Fruit fly (Drosophila melanogaster) Kc167 (cell line): Measurements from ENCODE around the gene CG13705.

Source experiments
- Myc ChIP-seq: fragments of >200 bp; optimal IDR thresholded peaks from 2 replicates; lab custom pipeline; 2017; ENCODE audit warnings: missing external identifiers
- Sin3A ChIP-seq: fragments of >200 bp; optimal IDR thresholded peaks from 2 replicates; lab custom pipeline; 2018; ENCODE audit warnings: missing external identifiers
- h ChIP-seq: fragments of >200 bp; optimal IDR thresholded peaks from 3 replicates; lab custom pipeline; 2018; ENCODE audit warnings: missing external identifiers
- insv ChIP-seq: fragments of >200 bp; optimal IDR thresholded peaks from 3 replicates; lab custom pipeline; 2018; ENCODE audit warnings: missing external identifiers
- psq ChIP-seq: fragments of >200 bp; optimal IDR thresholded peaks from 2 replicates; lab custom pipeline; 2017; ENCODE audit warnings: missing external identifiers
- ttk ChIP-seq: sonication (Bioruptor generic); optimal IDR thresholded peaks from 2 replicates; lab custom pipeline; 2017; ENCODE audit warnings: missing external identifiers

Gene CG13705

dm6 chr3L:4924612-4925011, 27.9 kb downstream of the CG13705 start:
- TF ChIP-seq h (no peak), insv (lab: Kevin White, UChicago) (no peak), ttk (lab: Kevin White, UChicago) (no peak), Sin3A (lab: Kevin White, UChicago) (no peak), Myc (lab: Kevin White, UChicago) (no peak), psq (no peak)

DNA sequence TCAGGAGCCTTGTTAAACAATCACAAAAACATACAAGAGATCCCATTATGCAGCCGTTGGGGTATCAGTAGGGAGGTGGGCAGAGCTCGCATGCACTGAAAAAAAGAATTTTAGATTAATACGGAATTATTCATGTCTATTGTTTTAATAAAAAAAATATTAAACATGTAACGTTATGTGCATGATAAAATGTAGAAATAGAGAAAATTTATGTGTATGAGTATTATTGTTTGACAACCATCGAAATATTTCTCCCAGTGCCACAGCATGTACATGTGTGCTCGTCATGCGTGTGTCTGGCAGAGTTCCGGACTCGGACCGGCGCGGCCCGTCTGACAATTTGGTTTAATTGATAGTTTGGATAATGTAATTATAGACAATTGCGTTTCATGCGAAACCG, 33.1 kb downstream of the CG13705 start:
- TF ChIP-seq h (no peak), Myc (lab: Kevin White, UChicago) (no peak)
